Fruit fly (Drosophila melanogaster) whole organism, embryonic: ENCODE results near the gene CG12768.
A peak's percentile ranks its signal among the peaks of the same experiment; 100 is the strongest.

ENCODE experiments used
- Aef1 ChIP-seq: fragments of 200-800 bp; sonication (Bioruptor generic); IDR thresholded peaks from 3 replicates; pipeline ENCODE4 v1.3.6; 2022; ENCODE audit warnings: missing biosample characterization, missing genetic modification characterization
- Atf-2 ChIP-seq: fragments of 200-800 bp; sonication (Bioruptor generic); optimal IDR thresholded peaks from 2 replicates; lab custom pipeline; 2016; ENCODE audit warnings: missing biosample characterization, missing genetic modification characterization
- BEAF-32 ChIP-seq: fragments of 200-800 bp; sonication (Bioruptor generic); optimal IDR thresholded peaks from 3 replicates; lab custom pipeline; 2017; ENCODE audit warnings: missing biosample characterization, missing genetic modification characterization, mild to moderate bottlenecking, moderate library complexity, missing genetic modification reagents
- CG14014 ChIP-seq: fragments of 200-800 bp; sonication (Bioruptor generic); IDR thresholded peaks from 2 replicates; pipeline ENCODE4 v1.3.6; 2022; ENCODE audit warnings: missing biosample characterization, missing genetic modification characterization
- CG15269 ChIP-seq: fragments of 200-800 bp; sonication (Bioruptor generic); optimal IDR thresholded peaks from 2 replicates; lab custom pipeline; 2018; ENCODE audit warnings: missing biosample characterization, mild to moderate bottlenecking, missing genetic modification characterization, moderate library complexity
- CG2120 ChIP-seq: fragments of 200-800 bp; sonication (Bioruptor generic); optimal IDR thresholded peaks from 3 replicates; lab custom pipeline; 2016; ENCODE audit warnings: missing biosample characterization, missing genetic modification characterization
- CG31224 ChIP-seq: fragments of 200-800 bp; sonication (Bioruptor generic); IDR thresholded peaks from 2 replicates; pipeline ENCODE4 v1.3.6; 2022; ENCODE audit warnings: missing biosample characterization, missing genetic modification characterization
- CG32767 ChIP-seq: fragments of 200-800 bp; sonication (Bioruptor generic); IDR thresholded peaks from 2 replicates; pipeline ENCODE4 v1.3.6; 2022; ENCODE audit warnings: missing biosample characterization, missing genetic modification characterization
- CG3995 ChIP-seq: fragments of 200-800 bp; sonication (Bioruptor generic); optimal IDR thresholded peaks from 3 replicates; lab custom pipeline; 2016; ENCODE audit warnings: missing biosample characterization, missing genetic modification characterization
- CG8281 ChIP-seq: fragments of 200-800 bp; sonication (Bioruptor generic); optimal IDR thresholded peaks from 2 replicates; lab custom pipeline; 2018; ENCODE audit warnings: missing biosample characterization, mild to moderate bottlenecking, missing genetic modification characterization, moderate library complexity
- CG8478 ChIP-seq: fragments of >200 bp; optimal IDR thresholded peaks from 2 replicates; lab custom pipeline; 2018
- CG9215 ChIP-seq: fragments of 200-800 bp; sonication (Bioruptor generic); IDR thresholded peaks from 2 replicates; pipeline ENCODE4 v1.3.6; 2022; ENCODE audit warnings: missing biosample characterization, missing genetic modification characterization
- CG9727 ChIP-seq: fragments of 200-800 bp; sonication (Bioruptor generic); optimal IDR thresholded peaks from 3 replicates; lab custom pipeline; 2017; ENCODE audit warnings: missing biosample characterization, mild to moderate bottlenecking, missing genetic modification characterization
- CG9817 ChIP-seq: fragments of 200-800 bp; sonication (Bioruptor generic); optimal IDR thresholded peaks from 2 replicates; lab custom pipeline; 2018; ENCODE audit warnings: missing biosample characterization, mild to moderate bottlenecking, missing genetic modification characterization, moderate library complexity
- D ChIP-seq, 2 experiments: fragments of 200-800 bp in 1 of 2; fragments of >200 bp in 1 of 2; sonication (Bioruptor generic) in 1 of 2; optimal IDR thresholded peaks; 2 replicates in 1 of 2; 3 replicates in 1 of 2; lab custom pipeline; 2017; ENCODE audit warnings: mild to moderate bottlenecking in 1 of 2, missing biosample characterization in 1 of 2, missing genetic modification characterization in 1 of 2, missing genetic modification reagents in 1 of 2
- Dll ChIP-seq: fragments of 200-800 bp; sonication (Bioruptor generic); IDR thresholded peaks from 4 replicates; pipeline ENCODE4 v1.3.6; 2022; ENCODE audit warnings: missing biosample characterization, missing genetic modification characterization; ENCODE audit not compliant: partially characterized antibody
- Doc3 ChIP-seq: fragments of 200-800 bp; sonication (Bioruptor generic); IDR thresholded peaks from 3 replicates; pipeline ENCODE4 v1.3.6; 2022; ENCODE audit warnings: missing biosample characterization, missing genetic modification characterization; ENCODE audit not compliant: partially characterized antibody
- Fer1 ChIP-seq: fragments of 200-800 bp; sonication (Bioruptor generic); optimal IDR thresholded peaks from 2 replicates; lab custom pipeline; 2017; ENCODE audit warnings: missing biosample characterization, mild to moderate bottlenecking, missing genetic modification characterization
- HmgZ ChIP-seq: fragments of 200-800 bp; sonication (Bioruptor generic); optimal IDR thresholded peaks from 2 replicates; lab custom pipeline; 2018; ENCODE audit warnings: missing biosample characterization, mild to moderate bottlenecking, missing genetic modification characterization
- Hmr ChIP-seq: fragments of 200-800 bp; sonication (Bioruptor generic); optimal IDR thresholded peaks from 3 replicates; lab custom pipeline; 2017; ENCODE audit warnings: mild to moderate bottlenecking, missing biosample characterization, missing genetic modification reagents, missing genetic modification characterization
- MBD-R2 ChIP-seq: fragments of 200-800 bp; sonication (Bioruptor generic); IDR thresholded peaks from 2 replicates; pipeline ENCODE4 v1.3.6; 2022; ENCODE audit warnings: missing biosample characterization, missing genetic modification characterization
- Med ChIP-seq: fragments of 200-800 bp; sonication (Bioruptor generic); peaks from one replicate; lab custom pipeline; 2016; ENCODE audit warnings: missing biosample characterization, missing genetic modification characterization, mild to moderate bottlenecking, inconsistent platforms, moderate library complexity
- Meics ChIP-seq: fragments of 200-800 bp; sonication (Bioruptor generic); optimal IDR thresholded peaks from 2 replicates; lab custom pipeline; 2017; ENCODE audit warnings: missing biosample characterization, mild to moderate bottlenecking, missing genetic modification characterization
- NfI ChIP-seq: fragments of 200-800 bp; sonication (Bioruptor generic); optimal IDR thresholded peaks from 3 replicates; lab custom pipeline; 2018; ENCODE audit warnings: missing biosample characterization, mild to moderate bottlenecking, missing genetic modification characterization, moderate library complexity
- Oli ChIP-seq: fragments of 200-800 bp; sonication (Bioruptor generic); optimal IDR thresholded peaks from 2 replicates; lab custom pipeline; 2018; ENCODE audit warnings: missing biosample characterization, mild to moderate bottlenecking, missing genetic modification characterization, moderate library complexity
- Poxn ChIP-seq: fragments of 200-800 bp; sonication (Bioruptor generic); IDR thresholded peaks from 2 replicates; pipeline ENCODE4 v1.3.6; 2022; ENCODE audit warnings: missing biosample characterization, missing genetic modification characterization
- Ptx1 ChIP-seq: fragments of 200-800 bp; sonication (Bioruptor generic); IDR thresholded peaks from 2 replicates; pipeline ENCODE4 v1.3.6; 2022; ENCODE audit warnings: missing biosample characterization, missing genetic modification characterization
- TFAM ChIP-seq: fragments of 200-800 bp; sonication (Bioruptor generic); optimal IDR thresholded peaks from 2 replicates; lab custom pipeline; 2017; ENCODE audit warnings: missing biosample characterization, missing genetic modification characterization, inconsistent platforms
- Tbp ChIP-seq: fragments of >200 bp; optimal IDR thresholded peaks from 2 replicates; lab custom pipeline; 2018; ENCODE audit warnings: missing biosample characterization, missing genetic modification characterization
- YL-1 ChIP-seq: fragments of 200-800 bp; sonication (Bioruptor generic); optimal IDR thresholded peaks from 3 replicates; lab custom pipeline; 2017; ENCODE audit warnings: missing biosample characterization, mild to moderate bottlenecking, missing genetic modification characterization
- ab ChIP-seq: fragments of 200-800 bp; sonication (Bioruptor generic); optimal IDR thresholded peaks from 2 replicates; lab custom pipeline; 2016; ENCODE audit warnings: missing biosample characterization, missing genetic modification characterization
- bsh ChIP-seq, 2 experiments: fragments of 200-800 bp; sonication (Bioruptor generic); optimal IDR thresholded peaks; 2 replicates each; lab custom pipeline; 2017 to 2018; ENCODE audit warnings: mild to moderate bottlenecking in 2 of 2, missing biosample characterization in 2 of 2, missing genetic modification characterization in 2 of 2, moderate library complexity in 1 of 2
- crc ChIP-seq: fragments of 200-800 bp; sonication (Bioruptor generic); optimal IDR thresholded peaks from 2 replicates; lab custom pipeline; 2016; ENCODE audit warnings: missing biosample characterization, missing genetic modification characterization
- crol ChIP-seq: fragments of 200-800 bp; sonication (Bioruptor generic); IDR thresholded peaks from 2 replicates; pipeline ENCODE4 v1.3.6; 2022; ENCODE audit warnings: missing biosample characterization, missing genetic modification characterization
- en ChIP-seq: fragments of 200-800 bp; sonication (Bioruptor generic); optimal IDR thresholded peaks from 2 replicates; lab custom pipeline; 2016; ENCODE audit warnings: missing biosample characterization, missing genetic modification characterization
- fd64A ChIP-seq: fragments of 200-800 bp; sonication (Bioruptor generic); optimal IDR thresholded peaks from 3 replicates; lab custom pipeline; 2018; ENCODE audit warnings: missing biosample characterization, mild to moderate bottlenecking, missing genetic modification characterization
- grn ChIP-seq: fragments of 200-800 bp; sonication (Bioruptor generic); optimal IDR thresholded peaks from 3 replicates; lab custom pipeline; 2017; ENCODE audit warnings: missing biosample characterization, missing genetic modification characterization
- gsb-n ChIP-seq: fragments of 200-800 bp; sonication (Bioruptor generic); optimal IDR thresholded peaks from 3 replicates; lab custom pipeline; 2018; ENCODE audit warnings: missing biosample characterization, mild to moderate bottlenecking, missing genetic modification characterization
- insv ChIP-seq, 2 experiments: fragments of 200-800 bp; sonication (Bioruptor generic); optimal IDR thresholded peaks; 3 replicates each; lab custom pipeline; 2016 to 2018; ENCODE audit warnings: missing biosample characterization in 2 of 2, missing genetic modification characterization in 2 of 2
- maf-S ChIP-seq: fragments of 200-800 bp; sonication (Bioruptor generic); optimal IDR thresholded peaks from 2 replicates; lab custom pipeline; 2016; ENCODE audit warnings: missing biosample characterization, missing genetic modification characterization
- nau ChIP-seq: fragments of 200-800 bp; sonication (Bioruptor generic); optimal IDR thresholded peaks from 3 replicates; lab custom pipeline; 2017; ENCODE audit warnings: missing biosample characterization, mild to moderate bottlenecking, missing genetic modification characterization, missing genetic modification reagents
- nerfin-1 ChIP-seq: fragments of 200-800 bp; sonication (Bioruptor generic); optimal IDR thresholded peaks from 3 replicates; lab custom pipeline; 2019; ENCODE audit warnings: missing biosample characterization, mild to moderate bottlenecking, missing genetic modification characterization, moderate library complexity
- oc ChIP-seq: fragments of 200-800 bp; sonication (Bioruptor generic); optimal IDR thresholded peaks from 2 replicates; lab custom pipeline; 2018; ENCODE audit warnings: missing biosample characterization, mild to moderate bottlenecking, missing genetic modification characterization, moderate library complexity
- pita ChIP-seq: fragments of 200-800 bp; sonication (Bioruptor generic); optimal IDR thresholded peaks from 2 replicates; lab custom pipeline; 2017; ENCODE audit warnings: missing biosample characterization, mild to moderate bottlenecking, missing genetic modification characterization
- ranshi ChIP-seq: fragments of 200-800 bp; sonication (Bioruptor generic); IDR thresholded peaks from 2 replicates; pipeline ENCODE4 v1.3.6; 2022; ENCODE audit warnings: missing biosample characterization, missing genetic modification characterization
- slp2 ChIP-seq: fragments of 200-800 bp; sonication (Bioruptor generic); optimal IDR thresholded peaks from 2 replicates; lab custom pipeline; 2016; ENCODE audit warnings: missing biosample characterization, missing genetic modification characterization
- sob ChIP-seq: fragments of 200-800 bp; sonication (Bioruptor generic); IDR thresholded peaks from 2 replicates; pipeline ENCODE4 v1.3.6; 2022; ENCODE audit warnings: missing biosample characterization, missing genetic modification characterization
- stc ChIP-seq: fragments of 200-800 bp; sonication (Bioruptor generic); IDR thresholded peaks from 2 replicates; pipeline ENCODE4 v1.3.6; 2022; ENCODE audit warnings: missing biosample characterization, missing genetic modification characterization
- vfl ChIP-seq: fragments of 200-800 bp; sonication (Bioruptor generic); optimal IDR thresholded peaks from 2 replicates; lab custom pipeline; 2016; ENCODE audit warnings: missing biosample characterization, missing genetic modification characterization
- wdn ChIP-seq: fragments of 200-800 bp; sonication (Bioruptor generic); IDR thresholded peaks from 2 replicates; pipeline ENCODE4 v1.3.6; 2022; ENCODE audit warnings: missing biosample characterization, missing genetic modification characterization
- zf30C ChIP-seq: fragments of 200-800 bp; sonication (Bioruptor generic); optimal IDR thresholded peaks from 3 replicates; lab custom pipeline; 2018; ENCODE audit warnings: missing biosample characterization, mild to moderate bottlenecking, missing genetic modification characterization

The CG12768 gene

DNA sequence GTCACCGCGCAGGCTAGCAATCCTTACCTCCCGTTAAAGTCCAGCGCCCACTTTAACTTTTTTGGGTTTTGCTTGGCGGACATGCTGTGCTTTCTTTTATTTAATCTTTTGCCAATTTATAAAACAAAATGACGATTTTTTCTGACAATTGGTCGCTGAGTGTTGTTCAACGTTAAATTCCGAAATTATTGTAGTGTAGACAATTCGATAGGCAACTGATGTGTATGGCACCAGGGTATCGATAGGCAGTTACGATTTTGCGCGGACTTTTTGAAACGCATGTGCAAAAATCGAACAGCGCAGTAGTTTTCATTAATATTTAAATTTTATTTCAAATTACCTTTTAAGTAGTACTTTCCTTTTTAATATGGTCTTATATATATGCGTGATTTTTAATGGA, 42.2 kb upstream of the CG12768 start, which contains the start of gene EMC4 (continued):
- peak; percentile 2 for TF ChIP-seq slp2 (GFP tag; lab: Kevin White, UChicago)
- no peak for TF ChIP-seq ab (GFP tag; lab: Kevin White, UChicago)
- TF ChIP-seq CG9817 (tag; lab: Kevin White, UChicago), result no peak
- peak; percentile 36; the same call in 1 of the 3 replicates for TF ChIP-seq Doc3 (GFP tag; lab: Robert Waterston, UW)
- TF ChIP-seq nerfin-1 (tag; lab: Kevin White, UChicago), result peak; percentile 14
- no peak for TF ChIP-seq wdn
- TF ChIP-seq fd64A (GFP tag; lab: Kevin White, UChicago), result no peak
- peak; percentile 71 for TF ChIP-seq MBD-R2
- peak; percentile 44; the same call in 1 of the 2 replicates for TF ChIP-seq CG14014 (GFP tag; lab: Robert Waterston, UW)
- TF ChIP-seq oc (tag; lab: Kevin White, UChicago), result no peak
- peak; percentile 96 for TF ChIP-seq Med
- no peak for TF ChIP-seq D (optimal IDR thresholded peaks at IDR 0.05; lab: Kevin White, UChicago)
- no peak for TF ChIP-seq D (GFP tag; optimal IDR thresholded peaks at IDR 0.05; lab: Kevin White, UChicago)
- no peak for TF ChIP-seq CG3995 (GFP tag; lab: Kevin White, UChicago)
- TF ChIP-seq CG2120 (GFP tag; lab: Kevin White, UChicago), result peak; percentile 76
- TF ChIP-seq Oli (tag; lab: Kevin White, UChicago), result no peak
- peak; percentile 23; the same call in 1 of the 2 replicates for TF ChIP-seq ranshi (GFP tag; lab: Robert Waterston, UW)
- peak; percentile 96 for TF ChIP-seq YL-1 (GFP tag; lab: Kevin White, UChicago)
- TF ChIP-seq Poxn (GFP tag; lab: Robert Waterston, UW), result no peak
- no peak for TF ChIP-seq crol (GFP tag; lab: Robert Waterston, UW)
- TF ChIP-seq Dll (GFP tag; lab: Robert Waterston, UW), result peak; percentile 76
- no peak for TF ChIP-seq en (GFP tag; lab: Kevin White, UChicago)
- peak; percentile 28 for TF ChIP-seq maf-S (GFP tag; lab: Kevin White, UChicago)
- TF ChIP-seq Fer1 (GFP tag; lab: Kevin White, UChicago), result peak; percentile 72
- no peak for TF ChIP-seq crc (GFP tag; lab: Kevin White, UChicago)
- no peak for TF ChIP-seq CG8281 (tag; lab: Kevin White, UChicago)
- TF ChIP-seq pita (GFP tag; lab: Kevin White, UChicago), result no peak
- TF ChIP-seq CG9215 (GFP tag; lab: Robert Waterston, UW), result no peak
- no peak for TF ChIP-seq CG31224 (GFP tag; lab: Robert Waterston, UW)
- no peak for TF ChIP-seq Tbp (GFP tag; lab: Kevin White, UChicago)
- no peak for TF ChIP-seq CG9727 (GFP tag; lab: Kevin White, UChicago)
- no peak for TF ChIP-seq TFAM (GFP tag; lab: Kevin White, UChicago)
- TF ChIP-seq HmgZ, result peak; percentile 77
- peak; percentile 43 for TF ChIP-seq nau
- TF ChIP-seq Aef1 (GFP tag; lab: Robert Waterston, UW), result no peak
- peak; percentile 11 for TF ChIP-seq gsb-n
- peak; percentile 52 for TF ChIP-seq NfI (GFP tag; lab: Kevin White, UChicago)
- peak; percentile 74 for TF ChIP-seq BEAF-32 (GFP tag; lab: Kevin White, UChicago)
- peak; percentile 29 for TF ChIP-seq Hmr (GFP tag; lab: Kevin White, UChicago)
- TF ChIP-seq Atf-2, result no peak
- TF ChIP-seq bsh (GFP tag; optimal IDR thresholded peaks at IDR 0.05; lab: Kevin White, UChicago), result peak in 1 of 2 experiments; percentile 25
- no peak for TF ChIP-seq Ptx1 (GFP tag; lab: Robert Waterston, UW)
- peak; percentile 64 for TF ChIP-seq zf30C (GFP tag; lab: Kevin White, UChicago)
- peak; percentile 84 for TF ChIP-seq sob (GFP tag; lab: Robert Waterston, UW)
- TF ChIP-seq CG32767 (GFP tag; lab: Robert Waterston, UW), result 0 out of 2 replicates have a peak, but pooled peaks have one; percentile 14
- no peak for TF ChIP-seq grn
- TF ChIP-seq vfl (GFP tag; lab: Kevin White, UChicago), result peak; percentile 73
- no peak for TF ChIP-seq insv (GFP tag; optimal IDR thresholded peaks at IDR 0.05; lab: Kevin White, UChicago)
- no peak for TF ChIP-seq Meics (GFP tag; lab: Kevin White, UChicago)
- TF ChIP-seq CG15269 (tag; lab: Kevin White, UChicago), result peak; percentile 14
- no peak; the same call in 1 of the 2 replicates for TF ChIP-seq stc (GFP tag; lab: Robert Waterston, UW)
- TF ChIP-seq CG8478 (lab: Kevin White, UChicago), result no peak
